Worm (Caenorhabditis elegans) whole organism, late embryonic: ENCODE measurements around the gene fbxa-194.
A peak's percentile ranks its signal among the peaks of the same experiment; 100 is the strongest.

Experiments
- F13H6.1 ChIP-seq: sonication (generic microtip); optimal IDR thresholded peaks from 2 replicates; lab custom pipeline; 2016; ENCODE audit warnings: missing genetic modification characterization, missing compliant biosample characterization
- ahr-1 ChIP-seq: sonication (generic microtip); optimal IDR thresholded peaks from 2 replicates; lab custom pipeline; 2016; ENCODE audit warnings: missing genetic modification characterization, missing compliant biosample characterization
- ceh-19 ChIP-seq: fragments of 200-800 bp; sonication (Bioruptor generic); optimal IDR thresholded peaks from 2 replicates; lab custom pipeline; 2018; ENCODE audit warnings: mild to moderate bottlenecking, missing genetic modification characterization, missing compliant biosample characterization
- ceh-2 ChIP-seq: sonication (generic microtip); optimal IDR thresholded peaks from 2 replicates; lab custom pipeline; 2016; ENCODE audit warnings: missing genotype, missing genetic modification characterization, missing compliant biosample characterization
- ceh-22 ChIP-seq: sonication (generic microtip); optimal IDR thresholded peaks from 2 replicates; lab custom pipeline; 2017; ENCODE audit warnings: missing biosample characterization, missing genetic modification characterization
- ceh-24 ChIP-seq: sonication (generic microtip); optimal IDR thresholded peaks from 2 replicates; lab custom pipeline; 2016; ENCODE audit warnings: mild to moderate bottlenecking, missing genetic modification characterization, missing compliant biosample characterization
- ceh-30 ChIP-seq: fragments of 150-350 bp; optimal IDR thresholded peaks from 2 replicates; lab custom pipeline; 2014; ENCODE audit warnings: missing biosample characterization, missing genetic modification characterization
- ceh-34 ChIP-seq: sonication (generic microtip); optimal IDR thresholded peaks from 2 replicates; lab custom pipeline; 2016; ENCODE audit warnings: mild to moderate bottlenecking, missing genetic modification characterization, missing compliant biosample characterization
- ceh-6 ChIP-seq: fragments of 200-800 bp; sonication (Bioruptor generic); optimal IDR thresholded peaks from 2 replicates; lab custom pipeline; 2018; ENCODE audit warnings: mild to moderate bottlenecking, missing genetic modification characterization, missing compliant biosample characterization
- ceh-9 ChIP-seq: sonication (generic microtip); optimal IDR thresholded peaks from 2 replicates; lab custom pipeline; 2016; ENCODE audit warnings: mild to moderate bottlenecking, missing genetic modification characterization, inconsistent platforms, missing compliant biosample characterization
- dve-1 ChIP-seq: sonication (generic microtip); optimal IDR thresholded peaks from 2 replicates; lab custom pipeline; 2017; ENCODE audit warnings: antibody characterized with exemption, mild to moderate bottlenecking, missing genetic modification characterization, missing compliant biosample characterization
- elt-2 ChIP-seq: sonication (generic microtip); optimal IDR thresholded peaks from 2 replicates; lab custom pipeline; 2016; ENCODE audit warnings: missing genetic modification reagents, missing genetic modification characterization, missing compliant biosample characterization
- ets-4 ChIP-seq: sonication (generic microtip); optimal IDR thresholded peaks from 2 replicates; lab custom pipeline; 2016; ENCODE audit warnings: missing genetic modification characterization, missing compliant biosample characterization
- eyg-1 ChIP-seq: sonication (generic microtip); optimal IDR thresholded peaks from 2 replicates; lab custom pipeline; 2016; ENCODE audit warnings: missing genotype, missing genetic modification characterization, missing compliant biosample characterization
- gmeb-2 ChIP-seq: sonication (generic microtip); optimal IDR thresholded peaks from 2 replicates; lab custom pipeline; 2016; ENCODE audit warnings: missing genetic modification characterization, inconsistent platforms, missing compliant biosample characterization
- hlh-15 ChIP-seq: sonication (generic microtip); optimal IDR thresholded peaks from 2 replicates; lab custom pipeline; 2016; ENCODE audit warnings: missing genetic modification characterization, missing compliant biosample characterization
- hlh-8 ChIP-seq: sonication (generic microtip); optimal IDR thresholded peaks from 2 replicates; lab custom pipeline; 2016; ENCODE audit warnings: missing genotype, missing genetic modification characterization, missing compliant biosample characterization
- lim-6 ChIP-seq: sonication (generic microtip); optimal IDR thresholded peaks from 2 replicates; lab custom pipeline; 2016; ENCODE audit warnings: missing genetic modification characterization, missing compliant biosample characterization
- lin-11 ChIP-seq: fragments of 200-800 bp; sonication (Bioruptor generic); optimal IDR thresholded peaks from 2 replicates; lab custom pipeline; 2018; ENCODE audit warnings: mild to moderate bottlenecking, missing genetic modification characterization, missing compliant biosample characterization
- madf-2 ChIP-seq: sonication (generic microtip); optimal IDR thresholded peaks from 2 replicates; lab custom pipeline; 2017; ENCODE audit warnings: missing genetic modification characterization, missing compliant biosample characterization
- npax-4 ChIP-seq: sonication (generic microtip); optimal IDR thresholded peaks from 2 replicates; lab custom pipeline; 2016; ENCODE audit warnings: missing genetic modification characterization, missing compliant biosample characterization
- pag-3 ChIP-seq: sonication (generic microtip); optimal IDR thresholded peaks from 2 replicates; lab custom pipeline; 2016; ENCODE audit warnings: missing compliant biosample characterization, missing genetic modification characterization, borderline replicate concordance
- pha-2 ChIP-seq: sonication (generic microtip); optimal IDR thresholded peaks from 2 replicates; lab custom pipeline; 2017; ENCODE audit warnings: mild to moderate bottlenecking, missing genetic modification characterization, missing compliant biosample characterization
- pros-1 ChIP-seq: fragments of 150-350 bp; optimal IDR thresholded peaks from 2 replicates; lab custom pipeline; 2014; ENCODE audit warnings: missing biosample characterization, missing genetic modification reagents, missing genetic modification characterization
- ref-2 ChIP-seq: sonication (generic microtip); optimal IDR thresholded peaks from 2 replicates; lab custom pipeline; 2016; ENCODE audit warnings: missing genetic modification characterization, missing compliant biosample characterization
- sox-2 ChIP-seq: fragments of 200-800 bp; sonication (Bioruptor generic); IDR thresholded peaks from 2 replicates; pipeline ENCODE4 v1.3.6; 2022; ENCODE audit warnings: missing genetic modification reagents, missing genetic modification characterization, missing compliant biosample characterization
- sox-4 ChIP-seq: sonication (generic microtip); optimal IDR thresholded peaks from 2 replicates; lab custom pipeline; 2017; ENCODE audit warnings: mild to moderate bottlenecking, missing genetic modification characterization, inconsistent platforms, missing compliant biosample characterization
- syd-9 ChIP-seq: sonication (generic microtip); optimal IDR thresholded peaks from 2 replicates; lab custom pipeline; 2016; ENCODE audit warnings: mild to moderate bottlenecking, missing genetic modification characterization, moderate library complexity, missing compliant biosample characterization
- tbx-7 ChIP-seq: sonication (generic microtip); optimal IDR thresholded peaks from 2 replicates; lab custom pipeline; 2016; ENCODE audit warnings: missing genotype, missing genetic modification characterization, missing compliant biosample characterization
- unc-42 ChIP-seq: sonication (generic microtip); optimal IDR thresholded peaks from 2 replicates; lab custom pipeline; 2016; ENCODE audit warnings: missing genotype, missing genetic modification characterization, missing compliant biosample characterization
- zip-5 ChIP-seq: sonication (generic microtip); optimal IDR thresholded peaks from 2 replicates; lab custom pipeline; 2016; ENCODE audit warnings: missing genetic modification characterization, missing compliant biosample characterization

fbxa-194 gene

DNA sequence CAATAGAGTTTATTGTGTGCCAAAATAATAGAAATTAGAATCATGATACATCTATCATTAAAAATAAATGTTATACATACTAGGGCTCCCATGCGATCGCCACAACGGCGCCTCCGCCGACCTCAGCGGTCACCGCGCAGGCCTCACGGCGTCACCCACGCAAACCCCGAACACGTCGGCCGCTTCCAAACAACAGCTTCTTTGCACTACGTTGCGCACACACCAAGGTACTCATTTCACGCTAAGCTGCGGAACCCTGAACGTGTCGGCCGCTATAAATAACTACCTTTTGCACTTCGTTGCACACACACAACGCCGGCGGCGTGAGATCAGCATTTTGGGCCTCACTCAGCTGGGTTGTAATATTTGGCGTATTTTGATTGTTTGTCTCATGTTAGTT lies 19.2 kb downstream of the fbxa-194 start:
- no peak for TF ChIP-seq sox-4 (tag; lab: Kevin White, UChicago)
- TF ChIP-seq ceh-30, result no peak
- no peak for TF ChIP-seq ceh-22 (tag; lab: Kevin White, UChicago)
- TF ChIP-seq ceh-19 (GFP tag; lab: Kevin White, UChicago), result no peak
- TF ChIP-seq, all 69 proteins: peak for 0

DNA sequence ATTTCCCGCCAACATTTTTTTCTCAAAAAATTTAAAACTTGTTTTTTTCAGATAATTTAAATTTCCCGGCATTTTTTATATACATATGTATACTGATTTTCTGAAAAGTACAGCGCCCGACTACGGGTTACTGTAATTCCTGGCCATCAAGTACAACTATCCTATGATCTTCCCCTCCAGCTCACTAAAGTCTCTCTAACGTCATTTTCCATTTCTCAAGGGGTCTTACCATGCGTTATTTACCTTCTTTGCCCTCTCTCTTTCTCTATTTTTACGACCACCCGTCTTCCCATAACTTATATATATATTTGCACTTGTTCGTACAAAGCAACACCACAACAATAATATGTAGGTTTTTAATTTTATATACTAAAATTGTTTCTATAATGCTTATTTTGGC lies 22.3 kb downstream of the fbxa-194 start, which contains the start of gene W04E12.9:
TSS of gene W04E12.9 (plus strand) at position 301 of the 400 bp plus-strand sequence.
- no peak for TF ChIP-seq hlh-15 (tag; lab: Kevin White, UChicago)
- TF ChIP-seq, all 69 proteins: peak for 0

ce11 chrV:19755260-19755659 lies 23.2 kb downstream of the fbxa-194 start, which contains the start of gene clec-50:
TSS of gene clec-50 (minus strand) at chrV:19755368.
- no peak for TF ChIP-seq pha-2 (tag; lab: Kevin White, UChicago)
- no peak for TF ChIP-seq madf-2
- TF ChIP-seq unc-42 (tag; lab: Kevin White, UChicago), result no peak
- TF ChIP-seq dve-1 (tag; lab: Kevin White, UChicago), result no peak
- no peak for TF ChIP-seq tbx-7 (tag; lab: Kevin White, UChicago)
- no peak for TF ChIP-seq ref-2
- no peak for TF ChIP-seq ceh-9

ce11 chrV:19754331-19754730 lies 24.2 kb downstream of the fbxa-194 start:
- TF ChIP-seq ceh-24 (tag; lab: Kevin White, UChicago), result no peak
- no peak for TF ChIP-seq ceh-30
- TF ChIP-seq ceh-6 (GFP tag; lab: Kevin White, UChicago), result no peak
- TF ChIP-seq ceh-2 (tag; lab: Kevin White, UChicago), result no peak
- no peak for TF ChIP-seq madf-2
- no peak for TF ChIP-seq tbx-7 (tag; lab: Kevin White, UChicago)
- no peak for TF ChIP-seq ceh-19 (GFP tag; lab: Kevin White, UChicago)
- no peak for TF ChIP-seq ahr-1 (tag; lab: Kevin White, UChicago)
- TF ChIP-seq hlh-8 (tag; lab: Kevin White, UChicago), result no peak
- TF ChIP-seq zip-5 (tag; lab: Kevin White, UChicago), result no peak
- no peak for TF ChIP-seq ceh-34 (tag; lab: Kevin White, UChicago)
- TF ChIP-seq pros-1, result no peak
- no peak for TF ChIP-seq lin-11 (tag; lab: Kevin White, UChicago)
- TF ChIP-seq gmeb-2 (tag; lab: Kevin White, UChicago), result no peak
- no peak for TF ChIP-seq hlh-15 (tag; lab: Kevin White, UChicago)
- no peak for TF ChIP-seq ceh-22 (tag; lab: Kevin White, UChicago)
- TF ChIP-seq sox-2 (GFP tag; lab: Robert Waterston, UW), result no peak

- TF ChIP-seq ets-4 (tag; lab: Kevin White, UChicago) (no peak), pag-3 (tag; lab: Kevin White, UChicago) (peak; percentile 38), ceh-24 (tag; lab: Kevin White, UChicago) (no peak), F13H6.1 (tag; lab: Kevin White, UChicago) (no peak)
- TF ChIP-seq, all 69 proteins: peak for 1
Measured at ce11 chrV:19752879-19753278, 25.6 kb downstream of the fbxa-194 start.

- no peak for TF ChIP-seq elt-2 (tag; lab: Kevin White, UChicago)
Measured at ce11 chrV:19751124-19751523, 27.4 kb downstream of the fbxa-194 start, which contains the start of gene clec-49. TSS of gene clec-49 (minus strand) at chrV:19751226.

- peak; percentile 99 for TF ChIP-seq dve-1 (tag; lab: Kevin White, UChicago)
- no peak for TF ChIP-seq eyg-1 (tag; lab: Kevin White, UChicago)
- TF ChIP-seq pros-1, result no peak
- no peak for TF ChIP-seq lim-6
- no peak for TF ChIP-seq npax-4
- no peak for TF ChIP-seq syd-9 (tag; lab: Kevin White, UChicago)
- TF ChIP-seq, all 69 proteins: peak for 1
Measured at ce11 chrV:19747144-19747543, 31.4 kb downstream of the fbxa-194 start.
